Worm (Caenorhabditis elegans) whole organism, young adult: Measurements from ENCODE around the gene C25F9.6.

ENCODE experiments used
- B0035.1 ChIP-seq: sonication (generic microtip); optimal IDR thresholded peaks from 2 replicates; lab custom pipeline; 2016; ENCODE audit warnings: missing genetic modification characterization, mild to moderate bottlenecking, missing compliant biosample characterization, missing genotype, missing genetic modification reagents
- B0261.1 ChIP-seq: sonication (generic microtip); optimal IDR thresholded peaks from 2 replicates; lab custom pipeline; 2016; ENCODE audit warnings: mild to moderate bottlenecking, missing genetic modification characterization, moderate library complexity, missing compliant biosample characterization
- C06A6.2 ChIP-seq: fragments of 200-800 bp; sonication (Bioruptor generic); conservative IDR thresholded peaks from 2 replicates; pipeline ENCODE4 v1.3.6; 2022; ENCODE audit warnings: missing genetic modification characterization, missing compliant biosample characterization
- F39B2.1 ChIP-seq: fragments of 200-800 bp; sonication (Bioruptor generic); IDR thresholded peaks from 2 replicates; pipeline ENCODE4 v1.3.6; 2022; ENCODE audit warnings: missing genetic modification reagents, missing genetic modification characterization, missing compliant biosample characterization
- F52B5.7 ChIP-seq: sonication (generic microtip); optimal IDR thresholded peaks from 2 replicates; lab custom pipeline; 2016; ENCODE audit warnings: mild to moderate bottlenecking, missing genetic modification characterization, missing compliant biosample characterization
- Y79H2A.3 ChIP-seq: fragments of 200-800 bp; sonication (Bioruptor generic); conservative IDR thresholded peaks from 2 replicates; pipeline ENCODE4 v1.3.6; 2022; ENCODE audit warnings: missing genetic modification reagents, missing genetic modification characterization, missing compliant biosample characterization
- ama-1 ChIP-seq, 3 experiments: fragments of 150-350 bp in 1 of 3; sonication (generic microtip) in 2 of 3; optimal IDR thresholded peaks; 2 replicates each; lab custom pipeline; 2014 to 2018; ENCODE audit warnings: missing biosample characterization in 2 of 3, missing genetic modification characterization in 2 of 3, missing genetic modification reagents in 2 of 3
- atf-7 ChIP-seq: sonication (generic microtip); optimal IDR thresholded peaks from 2 replicates; lab custom pipeline; 2017; ENCODE audit warnings: mild to moderate bottlenecking, missing genetic modification characterization, missing compliant biosample characterization
- attf-6 ChIP-seq: fragments of 200-800 bp; sonication (Bioruptor generic); IDR thresholded peaks from 2 replicates; pipeline ENCODE4 v1.3.6; 2022; ENCODE audit warnings: missing genetic modification reagents, missing genetic modification characterization, missing compliant biosample characterization
- bed-2 ChIP-seq: fragments of 200-800 bp; sonication (Bioruptor generic); IDR thresholded peaks from 2 replicates; pipeline ENCODE4 v1.3.6; 2022; ENCODE audit warnings: missing genetic modification reagents, missing genetic modification characterization, missing compliant biosample characterization
- cebp-1 ChIP-seq, 2 experiments: fragments of 200-800 bp in 1 of 2; sonication (Bioruptor generic) in 1 of 2; sonication (generic microtip) in 1 of 2; IDR thresholded peaks in 1 of 2; optimal IDR thresholded peaks in 1 of 2; 2 replicates each; pipeline versions ENCODE4 v1.3.6 to Lab custom; 2017 to 2022; ENCODE audit warnings: missing compliant biosample characterization in 2 of 2, missing genetic modification characterization in 2 of 2, mild to moderate bottlenecking in 1 of 2, missing genetic modification reagents in 1 of 2, moderate library complexity in 1 of 2
- ceh-79 ChIP-seq: sonication (generic microtip); optimal IDR thresholded peaks from 2 replicates; lab custom pipeline; 2017; ENCODE audit warnings: mild to moderate bottlenecking, missing genetic modification characterization, missing compliant biosample characterization
- efl-1 ChIP-seq: fragments of 150-350 bp; optimal IDR thresholded peaks from 2 replicates; lab custom pipeline; 2014; ENCODE audit warnings: missing biosample characterization, missing genetic modification reagents, missing genetic modification characterization
- egrh-3 ChIP-seq: fragments of 200-800 bp; sonication (Bioruptor generic); IDR thresholded peaks from 2 replicates; pipeline ENCODE4 v1.3.6; 2022; ENCODE audit warnings: missing genetic modification reagents, missing genetic modification characterization, missing compliant biosample characterization
- ekl-4 ChIP-seq: fragments of 200-800 bp; sonication (Bioruptor generic); IDR thresholded peaks from 2 replicates; pipeline ENCODE4 v1.3.6; 2022; ENCODE audit warnings: missing genetic modification reagents, missing genetic modification characterization, missing compliant biosample characterization
- him-1 ChIP-seq: sonication (generic microtip); optimal IDR thresholded peaks from 2 replicates; lab custom pipeline; 2016; ENCODE audit warnings: missing genotype, missing genetic modification reagents, missing genetic modification characterization, missing compliant biosample characterization
- hsf-1 ChIP-seq: fragments of 200-800 bp; sonication (Bioruptor generic); IDR thresholded peaks from 2 replicates; pipeline ENCODE4 v1.3.6; 2022; ENCODE audit warnings: missing genetic modification reagents, missing genetic modification characterization, missing compliant biosample characterization
- lag-1 ChIP-seq: fragments of 200-800 bp; sonication (Bioruptor generic); IDR thresholded peaks from 2 replicates; pipeline ENCODE4 v1.3.6; 2022; ENCODE audit warnings: missing genetic modification reagents, missing genetic modification characterization, missing compliant biosample characterization
- nfya-1 ChIP-seq: sonication (generic microtip); optimal IDR thresholded peaks from 2 replicates; lab custom pipeline; 2017; ENCODE audit warnings: antibody characterized with exemption, missing compliant biosample characterization, missing genetic modification characterization, borderline replicate concordance; ENCODE audit not compliant: insufficient read depth
- nfyb-1 ChIP-seq: fragments of 200-800 bp; sonication (Bioruptor generic); IDR thresholded peaks from 2 replicates; pipeline ENCODE4 v1.3.6; 2022; ENCODE audit warnings: missing genetic modification reagents, missing genetic modification characterization, missing compliant biosample characterization
- nhr-120 ChIP-seq: fragments of 200-800 bp; sonication (Bioruptor generic); IDR thresholded peaks from 2 replicates; pipeline ENCODE4 v1.3.6; 2022; ENCODE audit warnings: missing genetic modification characterization, missing compliant biosample characterization
- nhr-80 ChIP-seq: sonication (generic microtip); optimal IDR thresholded peaks from 2 replicates; lab custom pipeline; 2016; ENCODE audit warnings: missing genetic modification characterization, missing compliant biosample characterization
- pbrm-1 ChIP-seq: fragments of 200-800 bp; sonication (Bioruptor generic); IDR thresholded peaks from 2 replicates; pipeline ENCODE4 v1.3.6; 2022; ENCODE audit warnings: missing genetic modification reagents, missing genetic modification characterization, missing compliant biosample characterization
- rpc-1 ChIP-seq, 2 experiments: fragments of 150-350 bp in 1 of 2; sonication (generic microtip) in 1 of 2; optimal IDR thresholded peaks; 2 replicates each; lab custom pipeline; 2014 to 2018; ENCODE audit warnings: missing biosample characterization in 1 of 2, missing genetic modification characterization in 1 of 2, missing genetic modification reagents in 1 of 2, missing genotype in 1 of 2
- somi-1 ChIP-seq: fragments of 200-800 bp; sonication (Bioruptor generic); optimal IDR thresholded peaks from 2 replicates; lab custom pipeline; 2018; ENCODE audit warnings: mild to moderate bottlenecking, missing genetic modification characterization, missing compliant biosample characterization
- tbp1 ChIP-seq: fragments of 200-800 bp; sonication (Bioruptor generic); optimal IDR thresholded peaks from 2 replicates; lab custom pipeline; 2018; ENCODE audit warnings: mild to moderate bottlenecking, missing genetic modification characterization, missing compliant biosample characterization
- ztf-18 ChIP-seq: sonication (generic microtip); optimal IDR thresholded peaks from 2 replicates; lab custom pipeline; 2016; ENCODE audit warnings: missing genotype, mild to moderate bottlenecking, missing genetic modification characterization, missing compliant biosample characterization
- ztf-6 ChIP-seq: fragments of 200-800 bp; sonication (Bioruptor generic); IDR thresholded peaks from 2 replicates; pipeline ENCODE4 v1.3.6; 2022; ENCODE audit warnings: missing genetic modification reagents, missing genetic modification characterization, missing compliant biosample characterization

Gene C25F9.6

DNA sequence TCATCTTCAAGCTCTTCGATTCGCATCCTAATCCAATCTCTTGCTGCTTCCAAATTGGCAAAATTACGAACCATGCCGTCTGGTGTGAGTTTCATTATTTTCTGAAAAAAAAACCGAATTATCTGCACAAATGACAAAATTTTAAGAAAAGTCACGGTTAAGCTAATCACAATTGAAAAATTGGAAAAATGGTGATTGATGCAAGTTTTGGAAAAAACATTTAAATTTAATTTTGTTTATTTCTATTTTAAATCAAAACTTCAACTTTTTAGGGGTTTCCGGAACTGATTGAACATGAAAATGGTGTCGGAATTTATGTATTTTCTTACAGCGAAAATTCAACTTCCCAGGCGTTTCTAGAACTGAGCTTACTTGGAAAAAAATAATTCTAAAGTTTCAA, 2.3 kb downstream of the C25F9.6 start, which contains the start of gene C25F9.12:
Gene C25F9.12 (minus strand): TSS at position 101 of the 400 bp plus-strand sequence.
- no peak for TF ChIP-seq F52B5.7
- no peak for TF ChIP-seq cebp-1 (GFP tag; IDR thresholded peaks at IDR 0.05; lab: Robert Waterston, UW)
- no peak for TF ChIP-seq cebp-1 (tag; optimal IDR thresholded peaks at IDR 0.05; lab: Kevin White, UChicago)

DNA sequence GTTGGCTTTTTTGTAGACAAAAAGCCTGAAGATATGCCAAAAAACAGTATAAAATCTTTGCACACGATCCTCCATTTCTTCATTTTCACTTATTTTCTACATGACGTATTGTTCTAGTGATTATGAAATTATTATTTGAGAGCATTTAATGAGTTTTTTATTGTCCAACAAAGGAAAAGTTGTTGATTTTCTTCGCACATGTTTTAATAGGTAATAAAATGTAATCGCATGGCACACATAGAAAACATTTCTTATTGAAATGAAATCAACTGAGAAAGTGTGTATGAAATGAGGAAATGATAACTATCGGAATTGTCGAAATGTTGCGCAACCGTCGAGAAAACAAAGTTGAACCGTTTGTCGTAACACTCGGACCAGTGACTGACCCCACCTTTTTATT, 3.7 kb downstream of the C25F9.6 start:
- TF ChIP-seq cebp-1 (GFP tag; IDR thresholded peaks at IDR 0.05; lab: Robert Waterston, UW) (peak; percentile 40; the same call in 1 of the 2 replicates), cebp-1 (tag; optimal IDR thresholded peaks at IDR 0.05; lab: Kevin White, UChicago) (peak; percentile 49), nfyb-1 (GFP tag; lab: Robert Waterston, UW) (0 out of 2 replicates have a peak, but pooled peaks have one; percentile 8), him-1 (no peak), ztf-6 (GFP tag; lab: Robert Waterston, UW) (no peak), atf-7 (tag; lab: Kevin White, UChicago) (no peak)

DNA sequence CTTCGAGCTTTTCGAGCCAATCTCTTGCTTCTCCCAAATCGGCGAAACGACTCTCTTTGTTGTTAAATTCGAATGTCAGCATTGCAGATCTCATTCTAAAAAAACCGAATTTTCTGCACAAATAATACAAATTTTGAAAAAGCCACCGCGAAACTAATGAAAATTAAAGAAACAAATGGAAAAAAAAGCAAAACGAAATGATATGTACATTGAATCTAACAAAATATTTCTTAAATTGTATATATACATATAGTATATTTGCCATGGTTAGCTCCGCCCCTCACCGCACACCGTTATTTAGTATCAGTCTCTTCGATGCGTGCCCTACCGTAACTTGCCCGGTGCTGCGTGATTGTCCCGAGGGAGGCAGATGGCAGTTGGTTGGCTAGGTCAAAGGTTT, 4.5 kb downstream of the C25F9.6 start, which contains the start of gene srw-86:
Gene srw-86 (minus strand): TSS at position 101 of the 400 bp plus-strand sequence.
- TF ChIP-seq egrh-3 (GFP tag; lab: Robert Waterston, UW) (no peak), nhr-80 (tag; lab: Kevin White, UChicago) (no peak), ekl-4 (GFP tag; lab: Robert Waterston, UW) (no peak), hsf-1 (no peak), nfya-1 (no peak), efl-1 (GFP tag; lab: Kevin White, UChicago) (no peak)

DNA sequence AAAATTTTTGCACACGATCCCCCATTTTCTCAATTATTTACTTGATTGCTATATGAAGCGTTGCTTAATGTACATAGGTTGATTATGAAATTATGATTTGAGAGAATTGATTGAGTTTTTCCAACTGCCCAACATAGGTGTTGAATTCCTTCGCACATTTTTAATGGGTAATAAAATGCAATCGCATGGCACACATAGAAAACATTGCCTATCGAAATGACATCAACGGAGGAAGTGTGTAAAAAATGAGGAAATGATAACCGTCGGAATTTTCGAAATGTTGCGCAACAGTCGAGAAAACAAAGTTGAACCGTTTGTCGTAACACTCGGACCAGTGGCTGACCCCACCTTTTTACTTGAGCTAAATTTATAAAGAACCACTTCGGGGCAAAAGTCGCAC, 5.8 kb downstream of the C25F9.6 start:
- TF ChIP-seq cebp-1 (GFP tag; IDR thresholded peaks at IDR 0.05; lab: Robert Waterston, UW) (peak; percentile 50; the same call in 1 of the 2 replicates), cebp-1 (tag; optimal IDR thresholded peaks at IDR 0.05; lab: Kevin White, UChicago) (peak; percentile 42)

DNA sequence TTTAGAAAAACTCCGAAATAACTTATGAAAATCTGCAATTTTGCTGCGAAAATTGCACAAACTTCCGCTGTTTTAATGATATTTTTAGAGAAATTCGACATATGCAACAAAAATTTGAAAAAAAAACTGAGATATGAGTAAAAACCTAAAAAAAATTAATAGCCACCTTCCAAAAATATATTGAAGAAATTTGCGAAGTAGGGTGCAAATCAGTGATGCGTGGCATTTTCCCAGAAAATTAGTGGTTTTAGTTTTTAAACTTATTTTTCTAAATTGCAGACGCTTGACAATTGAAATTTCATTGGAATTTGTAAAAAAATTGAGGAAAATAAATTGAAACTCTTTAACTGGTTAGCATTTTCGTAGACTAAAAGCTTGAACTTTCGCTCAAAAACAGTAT, 6.2 kb downstream of the C25F9.6 start, which contains the start of gene C25F9.13:
Gene C25F9.13 (minus strand): TSS at position 101 of the 400 bp plus-strand sequence.
- TF ChIP-seq bed-2 (GFP tag; lab: Robert Waterston, UW) (no peak), F52B5.7 (no peak), Y79H2A.3 (GFP tag; lab: Robert Waterston, UW) (no peak)

DNA sequence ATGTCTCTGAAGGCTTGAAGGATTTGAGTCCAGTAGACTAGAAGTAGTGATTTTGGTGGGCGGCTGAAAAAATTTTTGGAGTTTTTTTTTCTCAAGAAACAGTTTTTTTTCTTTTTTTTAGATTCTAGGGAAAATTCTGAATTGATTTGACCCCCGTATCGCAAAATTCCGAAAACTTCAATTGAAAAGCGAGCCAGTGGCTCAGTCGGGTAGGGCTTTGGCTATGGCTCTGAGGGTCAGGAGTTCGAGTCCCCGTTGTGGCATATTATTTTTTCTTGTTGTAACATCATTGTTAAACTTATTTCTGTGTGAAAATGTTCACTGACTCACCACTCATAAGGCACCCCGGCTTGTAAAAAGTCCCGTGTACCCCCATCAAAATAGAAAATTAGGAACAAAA, 6.7 kb downstream of the C25F9.6 start:
- TF ChIP-seq tbp1 (GFP tag; lab: Kevin White, UChicago) (peak; percentile 64), rpc-1 (optimal IDR thresholded peaks at IDR 0.05; lab: Kevin White, UChicago) (peak; percentile 8), rpc-1 (tag; optimal IDR thresholded peaks at IDR 0.05; lab: Kevin White, UChicago) (peak; percentile 56), B0035.1 (no peak), lag-1 (GFP tag; lab: Robert Waterston, UW) (no peak), nhr-120 (GFP tag; lab: Robert Waterston, UW) (no peak)

DNA sequence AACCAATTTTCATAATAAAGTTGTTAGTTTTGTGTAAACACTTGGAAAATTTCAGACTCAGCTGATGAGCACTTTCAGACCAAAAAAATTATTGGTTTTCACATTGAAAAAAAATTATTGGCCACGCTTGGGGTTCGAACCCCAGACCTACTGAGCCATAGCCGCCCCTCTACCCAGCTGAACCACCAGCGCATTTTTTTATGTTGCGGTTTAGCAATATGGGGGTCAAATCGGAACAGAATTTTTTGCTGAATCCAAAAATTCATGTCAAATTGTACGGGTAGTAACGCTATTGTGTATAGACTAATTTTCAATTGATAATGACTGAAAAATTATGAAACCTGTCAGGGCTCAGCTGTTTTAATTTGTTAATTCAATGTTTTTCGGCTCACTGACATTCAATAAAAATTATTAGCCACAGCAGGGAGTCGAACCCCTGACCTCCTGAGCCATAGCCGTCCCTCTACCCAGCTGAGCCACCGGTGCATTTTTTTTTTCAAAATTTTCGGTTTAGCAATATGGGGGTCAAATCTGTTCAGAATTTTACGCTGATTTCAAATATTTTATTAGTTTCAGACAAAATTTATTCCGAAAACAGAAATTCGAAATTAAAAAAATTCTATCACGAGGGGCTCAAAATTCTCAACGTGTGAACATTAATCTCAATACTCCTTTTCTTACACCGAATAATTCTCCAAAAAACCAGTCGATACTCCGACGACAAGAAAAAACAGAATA, 8.4 kb downstream of the C25F9.6 start:
- no peak for TF ChIP-seq somi-1 (GFP tag; lab: Kevin White, UChicago)
- peak; percentile 78 for TF ChIP-seq tbp1 (GFP tag; lab: Kevin White, UChicago)
- TF ChIP-seq attf-6 = no peak
- TF ChIP-seq pbrm-1 (GFP tag; lab: Robert Waterston, UW) = no peak
- TF ChIP-seq ceh-79 (tag; lab: Kevin White, UChicago) = no peak
- no peak for TF ChIP-seq C06A6.2 (GFP tag; lab: Robert Waterston, UW)
- TF ChIP-seq rpc-1 (optimal IDR thresholded peaks at IDR 0.05; lab: Kevin White, UChicago) = peak; percentile 22
- TF ChIP-seq rpc-1 (tag; optimal IDR thresholded peaks at IDR 0.05; lab: Kevin White, UChicago) = peak; percentile 66
- TF ChIP-seq F39B2.1 (GFP tag; lab: Robert Waterston, UW) = no peak
- TF ChIP-seq B0261.1 = peak; percentile 37
- peak; percentile 4 for TF ChIP-seq ztf-18
- TF ChIP-seq ama-1 (optimal IDR thresholded peaks at IDR 0.05; lab: Kevin White, UChicago) = no peak
- no peak for TF ChIP-seq ama-1 (GFP tag; optimal IDR thresholded peaks at IDR 0.05; lab: Kevin White, UChicago)
- TF ChIP-seq, all 124 proteins: peak for 4
